Fruit fly (Drosophila melanogaster): ENCODE results near the gene Jon65Aiii.

Gene Jon65Aiii

DNA sequence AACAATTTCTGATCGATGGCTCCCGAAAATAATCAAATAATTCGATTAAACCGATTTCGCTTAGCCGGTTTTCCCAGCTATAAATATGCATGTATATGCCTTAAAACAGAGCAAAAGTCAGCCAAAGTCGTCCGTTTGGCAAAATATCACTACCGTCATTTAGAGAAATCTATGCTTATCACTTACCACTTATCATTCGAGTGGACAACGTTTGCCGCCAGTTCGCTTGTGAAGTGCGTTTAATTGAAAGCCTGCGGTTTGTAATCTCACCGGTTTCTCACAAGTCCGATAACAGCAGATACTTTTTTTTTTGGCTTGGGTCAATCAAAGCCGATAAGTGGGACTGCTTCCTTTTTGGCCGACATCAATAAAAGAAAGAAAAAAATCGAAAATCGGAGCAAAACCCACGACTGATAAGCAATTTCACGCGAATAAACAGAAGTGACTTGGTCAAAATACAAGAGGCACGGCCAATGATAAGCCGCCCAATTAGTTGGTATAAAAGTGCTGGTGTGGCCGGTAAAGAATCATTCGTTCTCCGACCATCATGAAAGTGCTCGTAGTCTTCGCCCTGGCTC is at the start of gene Jon65Aiii:
Jon65Aiii (plus strand) TSS at position 528 of the 578 bp plus-strand sequence.
- TF ChIP-seq insv (optimal IDR thresholded peaks at IDR 0.05) (no peak), psq (optimal IDR thresholded peaks at IDR 0.05) (no peak)

- TF ChIP-seq Sin3A (optimal IDR thresholded peaks at IDR 0.05) (no peak), ttk (optimal IDR thresholded peaks at IDR 0.05) (no peak)
Observed at dm6 chr3L:6000938-6001337, 49.6 kb upstream of the Jon65Aiii start.

dm6 chr3L:6010921-6011320 is 39.6 kb upstream of the Jon65Aiii start, which contains the start of gene alphaKap4:
alphaKap4 (minus strand) TSS chr3L:6011021.
- TF ChIP-seq ttk (optimal IDR thresholded peaks at IDR 0.05) (no peak), insv (optimal IDR thresholded peaks at IDR 0.05) (no peak), psq (optimal IDR thresholded peaks at IDR 0.05) (no peak), h (optimal IDR thresholded peaks at IDR 0.05) (no peak), Sin3A (optimal IDR thresholded peaks at IDR 0.05) (no peak), Myc (optimal IDR thresholded peaks at IDR 0.05) (no peak)

DNA sequence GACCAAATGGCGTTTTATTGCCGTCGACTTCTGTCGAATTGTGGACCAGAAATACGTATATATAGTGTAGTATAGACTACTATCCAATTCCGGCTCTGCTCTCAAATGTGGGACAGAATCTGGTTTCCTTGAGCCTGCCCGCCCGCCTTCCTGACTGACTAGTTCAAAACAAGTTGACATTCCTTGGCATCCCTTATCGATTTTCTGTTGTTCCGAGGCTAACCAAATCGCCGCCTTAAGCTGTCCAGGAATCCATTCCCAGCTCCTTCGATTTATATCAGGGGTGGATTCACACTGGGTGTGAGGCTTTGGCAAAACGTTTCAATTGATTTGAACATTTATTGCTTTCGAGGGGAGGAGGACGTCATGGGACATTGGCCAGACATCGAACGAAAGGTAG is 37.6 kb upstream of the Jon65Aiii start:
- no peak for TF ChIP-seq Sin3A (optimal IDR thresholded peaks at IDR 0.05)
- no peak for TF ChIP-seq psq (optimal IDR thresholded peaks at IDR 0.05)
- TF ChIP-seq insv (optimal IDR thresholded peaks at IDR 0.05): no peak
- no peak for TF ChIP-seq Myc (optimal IDR thresholded peaks at IDR 0.05)
- no peak for TF ChIP-seq h (optimal IDR thresholded peaks at IDR 0.05)
- TF ChIP-seq ttk (optimal IDR thresholded peaks at IDR 0.05): no peak

dm6 chr3L:6022142-6022541 is 28.4 kb upstream of the Jon65Aiii start:
- no peak for TF ChIP-seq h (optimal IDR thresholded peaks at IDR 0.05)
- no peak for TF ChIP-seq ttk (optimal IDR thresholded peaks at IDR 0.05)
- TF ChIP-seq Sin3A (optimal IDR thresholded peaks at IDR 0.05): no peak
- no peak for TF ChIP-seq insv (optimal IDR thresholded peaks at IDR 0.05)
- TF ChIP-seq Myc (optimal IDR thresholded peaks at IDR 0.05): no peak
- no peak for TF ChIP-seq psq (optimal IDR thresholded peaks at IDR 0.05)

DNA sequence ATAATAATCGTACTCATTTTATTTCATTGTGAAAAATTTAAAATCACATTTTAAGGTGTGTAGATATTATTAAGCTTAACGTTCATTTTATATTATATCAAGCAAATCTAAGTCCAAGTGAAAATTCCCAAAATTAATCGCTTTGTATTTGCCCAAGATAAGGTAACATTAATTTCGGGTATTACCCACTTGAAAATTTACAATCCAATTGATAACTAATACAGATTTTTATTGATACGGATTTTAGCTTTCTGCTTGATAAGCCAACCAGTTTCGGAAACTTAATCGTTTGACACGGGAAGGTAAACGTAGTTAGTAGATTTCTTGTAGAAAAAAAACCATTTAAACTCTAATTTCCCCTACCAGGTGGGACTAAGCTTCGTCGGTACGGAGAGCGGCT is 17.5 kb upstream of the Jon65Aiii start:
- no peak for TF ChIP-seq psq (optimal IDR thresholded peaks at IDR 0.05)
- TF ChIP-seq Myc (optimal IDR thresholded peaks at IDR 0.05): no peak
- TF ChIP-seq insv (optimal IDR thresholded peaks at IDR 0.05): no peak
- no peak for TF ChIP-seq h (optimal IDR thresholded peaks at IDR 0.05)
- TF ChIP-seq Sin3A (optimal IDR thresholded peaks at IDR 0.05): no peak
- TF ChIP-seq ttk (optimal IDR thresholded peaks at IDR 0.05): no peak

dm6 chr3L:6034511-6034910 is 16.0 kb upstream of the Jon65Aiii start, which contains the start of gene CG10477:
CG10477 (minus strand) TSS chr3L:6034611.
- TF ChIP-seq ttk (optimal IDR thresholded peaks at IDR 0.05) (no peak), insv (optimal IDR thresholded peaks at IDR 0.05) (no peak), h (optimal IDR thresholded peaks at IDR 0.05) (no peak), Sin3A (optimal IDR thresholded peaks at IDR 0.05) (no peak), psq (optimal IDR thresholded peaks at IDR 0.05) (no peak), Myc (optimal IDR thresholded peaks at IDR 0.05) (no peak)

dm6 chr3L:6034916-6035315 is 15.6 kb upstream of the Jon65Aiii start, which contains the start of gene yip7:
yip7 (plus strand) TSS chr3L:6035216.
- TF ChIP-seq insv (optimal IDR thresholded peaks at IDR 0.05) (no peak), Sin3A (optimal IDR thresholded peaks at IDR 0.05) (no peak), ttk (optimal IDR thresholded peaks at IDR 0.05) (no peak), h (optimal IDR thresholded peaks at IDR 0.05) (no peak), psq (optimal IDR thresholded peaks at IDR 0.05) (no peak), Myc (optimal IDR thresholded peaks at IDR 0.05) (no peak)

dm6 chr3L:6036141-6036540 is 14.4 kb upstream of the Jon65Aiii start:
- no peak for TF ChIP-seq h (optimal IDR thresholded peaks at IDR 0.05)
- no peak for TF ChIP-seq Myc (optimal IDR thresholded peaks at IDR 0.05)
- no peak for TF ChIP-seq ttk (optimal IDR thresholded peaks at IDR 0.05)
- TF ChIP-seq psq (optimal IDR thresholded peaks at IDR 0.05): no peak
- no peak for TF ChIP-seq Sin3A (optimal IDR thresholded peaks at IDR 0.05)

- no peak for TF ChIP-seq insv (optimal IDR thresholded peaks at IDR 0.05)
- no peak for TF ChIP-seq Sin3A (optimal IDR thresholded peaks at IDR 0.05)
- no peak for TF ChIP-seq h (optimal IDR thresholded peaks at IDR 0.05)
- no peak for TF ChIP-seq ttk (optimal IDR thresholded peaks at IDR 0.05)
- TF ChIP-seq Myc (optimal IDR thresholded peaks at IDR 0.05): no peak
- TF ChIP-seq psq (optimal IDR thresholded peaks at IDR 0.05): no peak
Observed at dm6 chr3L:6036811-6037210, 13.7 kb upstream of the Jon65Aiii start, which contains the start of gene CG6462. CG6462 (plus strand) TSS chr3L:6037111.

- TF ChIP-seq Myc (optimal IDR thresholded peaks at IDR 0.05): no peak
Observed at dm6 chr3L:6038720-6039205, 11.8 kb upstream of the Jon65Aiii start, which contains the start of gene Jon65Aiv. Jon65Aiv (plus strand) TSS chr3L:6039155.

dm6 chr3L:6052021-6052420 is 1.5 kb downstream of the Jon65Aiii start, which contains the start of gene Jon65Aii:
Jon65Aii (plus strand) TSS chr3L:6052321.
- no peak for TF ChIP-seq psq (optimal IDR thresholded peaks at IDR 0.05)

dm6 chr3L:6054343-6054742 is 3.8 kb downstream of the Jon65Aiii start, which contains the start of gene Jon65Ai:
Jon65Ai (minus strand) TSS chr3L:6054443.
- TF ChIP-seq insv (optimal IDR thresholded peaks at IDR 0.05): no peak
- TF ChIP-seq h (optimal IDR thresholded peaks at IDR 0.05): no peak
- TF ChIP-seq ttk (optimal IDR thresholded peaks at IDR 0.05): no peak
- no peak for TF ChIP-seq psq (optimal IDR thresholded peaks at IDR 0.05)
- TF ChIP-seq Sin3A (optimal IDR thresholded peaks at IDR 0.05): no peak

All from Kc167 (cell line).